Fruit fly (Drosophila melanogaster): ENCODE measurements around the gene EloA.

dm6 chr3R:23292267-23292666 is 40.9 kb downstream of the EloA start:
- TF ChIP-seq Dll (GFP tag; IDR thresholded peaks at IDR 0.05; ENCODE audit: partially characterized antibody) (no peak), Nf-YC (tag; optimal IDR thresholded peaks at IDR 0.05) (no peak), pnt (GFP tag; optimal IDR thresholded peaks at IDR 0.05) (no peak), CG12236 (GFP tag; optimal IDR thresholded peaks at IDR 0.05) (no peak), zf30C (GFP tag; optimal IDR thresholded peaks at IDR 0.05) (no peak), gt (GFP tag; IDR thresholded peaks at IDR 0.05) (no peak)
